Fruit fly (Drosophila melanogaster): ENCODE data around the gene CG33253.
A peak's percentile ranks its signal among the peaks of the same experiment; 100 is the strongest.

Gene CG33253

dm6 chrX:19152570-19153287, 30.5 kb upstream of the CG33253 start (continued):
- TF ChIP-seq dysf (GFP tag; IDR thresholded peaks at IDR 0.05) (peak; percentile 61), CG6683 (GFP tag; optimal IDR thresholded peaks at IDR 0.05) (no peak), scrt (GFP tag; optimal IDR thresholded peaks at IDR 0.05) (no peak), zfh1 (GFP tag; IDR thresholded peaks at IDR 0.05) (peak; percentile 59), CG2712 (tag; optimal IDR thresholded peaks at IDR 0.05) (peak; percentile 71), ase (GFP tag; IDR thresholded peaks at IDR 0.05) (0 out of 3 replicates have a peak, but pooled peaks have one; percentile 48), Mad (GFP tag; optimal IDR thresholded peaks at IDR 0.05) (no peak), Hr39 (optimal IDR thresholded peaks at IDR 0.05) (no peak), CG8089 (GFP tag; optimal IDR thresholded peaks at IDR 0.05) (no peak), run (tag; optimal IDR thresholded peaks at IDR 0.05) (peak; percentile 12), slou (GFP tag; optimal IDR thresholded peaks at IDR 0.05) (no peak), CG6765 (GFP tag; optimal IDR thresholded peaks at IDR 0.05) (no peak), HLH3B (GFP tag; IDR thresholded peaks at IDR 0.05) (no peak), fd96Cb (tag; optimal IDR thresholded peaks at IDR 0.05) (peak; percentile 70), CG7928 (GFP tag; optimal IDR thresholded peaks at IDR 0.05) (no peak), Hr3 (GFP tag; optimal IDR thresholded peaks at IDR 0.05) (peak; percentile 48), CG3726 (GFP tag; IDR thresholded peaks at IDR 0.05) (no peak), CG9437 (GFP tag; optimal IDR thresholded peaks at IDR 0.05) (peak; percentile 64), sob (GFP tag; IDR thresholded peaks at IDR 0.05) (0 out of 2 replicates have a peak, but pooled peaks have one; percentile 13), kah (GFP tag; optimal IDR thresholded peaks at IDR 0.05) (no peak), row (GFP tag; IDR thresholded peaks at IDR 0.05) (peak; percentile 61), CG2202 (tag; optimal IDR thresholded peaks at IDR 0.05) (peak; percentile 17), Sin3A (optimal IDR thresholded peaks at IDR 0.05) (no peak), CG2116 (GFP tag; optimal IDR thresholded peaks at IDR 0.05) (peak; percentile 2), CG18599 (GFP tag; optimal IDR thresholded peaks at IDR 0.05) (peak; percentile 34), CG7839 (tag; optimal IDR thresholded peaks at IDR 0.05) (peak; percentile 66), CG7357 (GFP tag; IDR thresholded peaks at IDR 0.05) (0 out of 3 replicates have a peak, but pooled peaks have one; percentile 8), CG15479 (GFP tag; optimal IDR thresholded peaks at IDR 0.05) (no peak), CG10267 (tag; optimal IDR thresholded peaks at IDR 0.05) (peak; percentile 52), Atf-2 (GFP tag; optimal IDR thresholded peaks at IDR 0.05) (no peak), CG7556 (GFP tag; optimal IDR thresholded peaks at IDR 0.05) (peak; percentile 57), Nf-YA (GFP tag; IDR thresholded peaks at IDR 0.05) (no peak), CG2889 (GFP tag; IDR thresholded peaks at IDR 0.05) (0 out of 3 replicates have a peak, but pooled peaks have one; percentile 10), Dfd (GFP tag; optimal IDR thresholded peaks at IDR 0.05) (no peak), grn (GFP tag; optimal IDR thresholded peaks at IDR 0.05) (no peak), fru (optimal IDR thresholded peaks at IDR 0.05) (no peak), jing (GFP tag; optimal IDR thresholded peaks at IDR 0.05) (no peak), CG1233 (GFP tag; optimal IDR thresholded peaks at IDR 0.05) (peak; percentile 55), gro (GFP tag; optimal IDR thresholded peaks at IDR 0.05) (no peak), ab (GFP tag; optimal IDR thresholded peaks at IDR 0.05) (no peak), CG2875 (GFP tag; optimal IDR thresholded peaks at IDR 0.05) (peak; percentile 54), Spps (tag; optimal IDR thresholded peaks at IDR 0.05) (peak; percentile 14), sna (GFP tag; IDR thresholded peaks at IDR 0.05; ENCODE audit: partially characterized antibody) (no peak), CG32532 (GFP tag; IDR thresholded peaks at IDR 0.05) (0 out of 2 replicates have a peak, but pooled peaks have one; percentile 16), TFAM (GFP tag; optimal IDR thresholded peaks at IDR 0.05) (no peak), trh (GFP tag; optimal IDR thresholded peaks at IDR 0.05) (no peak), h (optimal IDR thresholded peaks at IDR 0.05) (no peak), CG6813 (GFP tag; optimal IDR thresholded peaks at IDR 0.05) (no peak), CG12744 (GFP tag; optimal IDR thresholded peaks at IDR 0.05) (no peak), lilli (GFP tag; optimal IDR thresholded peaks at IDR 0.05) (peak; percentile 35), stwl (tag; optimal IDR thresholded peaks at IDR 0.05) (no peak), crc (GFP tag; optimal IDR thresholded peaks at IDR 0.05) (no peak)

Data from whole organism, embryonic.